Fruit fly (Drosophila melanogaster) whole organism, embryonic: ENCODE results near the gene CG34451.

Experiments
- Abd-B ChIP-seq: fragments of 200-800 bp; sonication (Bioruptor generic); optimal IDR thresholded peaks from 2 replicates; lab custom pipeline; 2018; ENCODE audit warnings: missing biosample characterization, mild to moderate bottlenecking, missing genetic modification characterization, moderate library complexity
- Adf1 ChIP-seq: fragments of 200-800 bp; sonication (Bioruptor generic); IDR thresholded peaks from 2 replicates; pipeline ENCODE4 v1.3.6; 2022; ENCODE audit warnings: missing biosample characterization, missing genetic modification characterization
- BEAF-32 ChIP-seq: fragments of 200-800 bp; sonication (Bioruptor generic); optimal IDR thresholded peaks from 3 replicates; lab custom pipeline; 2017; ENCODE audit warnings: missing biosample characterization, missing genetic modification characterization, mild to moderate bottlenecking, moderate library complexity, missing genetic modification reagents
- CG10654 ChIP-seq: fragments of 200-800 bp; sonication (Bioruptor generic); optimal IDR thresholded peaks from 2 replicates; lab custom pipeline; 2016; ENCODE audit warnings: missing biosample characterization, missing genetic modification characterization
- CG12299 ChIP-seq: fragments of 200-800 bp; sonication (Bioruptor generic); optimal IDR thresholded peaks from 2 replicates; lab custom pipeline; 2018; ENCODE audit warnings: missing biosample characterization, mild to moderate bottlenecking, missing genetic modification characterization
- CG12744 ChIP-seq: fragments of 200-800 bp; sonication (Bioruptor generic); optimal IDR thresholded peaks from 2 replicates; lab custom pipeline; 2016; ENCODE audit warnings: missing biosample characterization, missing genetic modification characterization
- CG13287 ChIP-seq: fragments of 200-800 bp; sonication (Bioruptor generic); IDR thresholded peaks from 2 replicates; pipeline ENCODE4 v1.3.6; 2022; ENCODE audit warnings: missing biosample characterization, missing genetic modification characterization; ENCODE audit not compliant: partially characterized antibody
- CG13624 ChIP-seq: fragments of 200-800 bp; sonication (Bioruptor generic); optimal IDR thresholded peaks from 2 replicates; lab custom pipeline; 2016; ENCODE audit warnings: missing biosample characterization, missing genetic modification characterization
- CG1529 ChIP-seq: fragments of 200-800 bp; sonication (Bioruptor generic); optimal IDR thresholded peaks from 3 replicates; lab custom pipeline; 2018; ENCODE audit warnings: missing biosample characterization, missing genetic modification characterization
- CG1647 ChIP-seq: fragments of 200-800 bp; sonication (Bioruptor generic); optimal IDR thresholded peaks from 3 replicates; lab custom pipeline; 2016; ENCODE audit warnings: missing biosample characterization, missing genetic modification characterization
- CG17186 ChIP-seq: fragments of 200-800 bp; sonication (Bioruptor generic); optimal IDR thresholded peaks from 3 replicates; lab custom pipeline; 2017; ENCODE audit warnings: missing biosample characterization, missing genetic modification reagents, missing genetic modification characterization
- CG17568 ChIP-seq: fragments of 200-800 bp; sonication (Bioruptor generic); optimal IDR thresholded peaks from 2 replicates; lab custom pipeline; 2018; ENCODE audit warnings: missing biosample characterization, mild to moderate bottlenecking, missing genetic modification characterization, moderate library complexity
- CG18262 ChIP-seq: fragments of 200-800 bp; optimal IDR thresholded peaks from 3 replicates; lab custom pipeline; 2019; ENCODE audit warnings: missing biosample characterization, mild to moderate bottlenecking, missing genetic modification characterization, moderate library complexity
- CG2202 ChIP-seq: fragments of 200-800 bp; sonication (Bioruptor generic); optimal IDR thresholded peaks from 2 replicates; lab custom pipeline; 2018; ENCODE audit warnings: missing biosample characterization, mild to moderate bottlenecking, missing genetic modification characterization
- CG32532 ChIP-seq: fragments of 200-800 bp; sonication (Bioruptor generic); IDR thresholded peaks from 2 replicates; pipeline ENCODE4 v1.3.6; 2022; ENCODE audit warnings: missing biosample characterization, missing genetic modification characterization
- CG3281 ChIP-seq: fragments of 200-800 bp; sonication (Bioruptor generic); optimal IDR thresholded peaks from 3 replicates; lab custom pipeline; 2017; ENCODE audit warnings: missing biosample characterization, mild to moderate bottlenecking, missing genetic modification characterization
- CG3847 ChIP-seq: fragments of 200-800 bp; sonication (Bioruptor generic); IDR thresholded peaks from 2 replicates; pipeline ENCODE4 v1.3.6; 2022; ENCODE audit warnings: missing biosample characterization, missing genetic modification characterization
- CG43689 ChIP-seq: fragments of 200-800 bp; sonication (Bioruptor generic); IDR thresholded peaks from 2 replicates; pipeline ENCODE4 v1.3.6; 2022; ENCODE audit warnings: missing biosample characterization, missing genetic modification characterization
- CG5953 ChIP-seq: fragments of 200-800 bp; sonication (Bioruptor generic); IDR thresholded peaks from 2 replicates; pipeline ENCODE4 v1.3.6; 2022; ENCODE audit warnings: missing biosample characterization, missing genetic modification characterization
- CoRest ChIP-seq: fragments of 200-800 bp; sonication (Bioruptor generic); optimal IDR thresholded peaks from 3 replicates; lab custom pipeline; 2018; ENCODE audit warnings: missing biosample characterization, mild to moderate bottlenecking, missing genetic modification characterization, moderate library complexity
- Dip3 ChIP-seq: fragments of 200-800 bp; sonication (Bioruptor generic); optimal IDR thresholded peaks from 3 replicates; lab custom pipeline; 2016; ENCODE audit warnings: missing biosample characterization, missing genetic modification characterization
- Dref ChIP-seq: fragments of 200-800 bp; sonication (Bioruptor generic); IDR thresholded peaks from 2 replicates; pipeline ENCODE4 v1.3.6; 2022; ENCODE audit warnings: missing biosample characterization, missing genetic modification characterization
- ERR ChIP-seq: fragments of 200-800 bp; sonication (Bioruptor generic); optimal IDR thresholded peaks from 2 replicates; lab custom pipeline; 2016; ENCODE audit warnings: missing biosample characterization, missing genetic modification characterization
- Hand ChIP-seq: fragments of 200-800 bp; sonication (Bioruptor generic); optimal IDR thresholded peaks from 2 replicates; lab custom pipeline; 2017; ENCODE audit warnings: mild to moderate bottlenecking, missing biosample characterization, missing genetic modification reagents, missing genetic modification characterization
- Meics ChIP-seq: fragments of 200-800 bp; sonication (Bioruptor generic); optimal IDR thresholded peaks from 2 replicates; lab custom pipeline; 2017; ENCODE audit warnings: missing biosample characterization, mild to moderate bottlenecking, missing genetic modification characterization
- Spps ChIP-seq: fragments of 200-800 bp; sonication (Bioruptor generic); optimal IDR thresholded peaks from 2 replicates; lab custom pipeline; 2018; ENCODE audit warnings: missing biosample characterization, mild to moderate bottlenecking, missing genetic modification characterization
- Xbp1 ChIP-seq: fragments of 200-800 bp; sonication (Bioruptor generic); optimal IDR thresholded peaks from 3 replicates; lab custom pipeline; 2016; ENCODE audit warnings: missing biosample characterization, mild to moderate bottlenecking, missing genetic modification characterization
- YL-1 ChIP-seq: fragments of 200-800 bp; sonication (Bioruptor generic); optimal IDR thresholded peaks from 3 replicates; lab custom pipeline; 2017; ENCODE audit warnings: missing biosample characterization, mild to moderate bottlenecking, missing genetic modification characterization
- fd102C ChIP-seq: fragments of 200-800 bp; sonication (Bioruptor generic); optimal IDR thresholded peaks from 2 replicates; lab custom pipeline; 2018; ENCODE audit warnings: missing biosample characterization, mild to moderate bottlenecking, missing genetic modification characterization, moderate library complexity
- gcm ChIP-seq: fragments of 200-800 bp; sonication (Bioruptor generic); optimal IDR thresholded peaks from 2 replicates; lab custom pipeline; 2019; ENCODE audit warnings: missing biosample characterization, mild to moderate bottlenecking, missing genetic modification characterization, moderate library complexity
- gsb ChIP-seq: fragments of 200-800 bp; sonication (Bioruptor generic); IDR thresholded peaks from 2 replicates; pipeline ENCODE4 v1.3.6; 2022; ENCODE audit warnings: missing biosample characterization, missing genetic modification characterization
- jumu ChIP-seq: fragments of 200-800 bp; sonication (Bioruptor generic); optimal IDR thresholded peaks from 3 replicates; lab custom pipeline; 2016; ENCODE audit warnings: missing biosample characterization, missing genetic modification characterization
- kni ChIP-seq: fragments of 200-800 bp; sonication (Bioruptor generic); optimal IDR thresholded peaks from 3 replicates; lab custom pipeline; 2017; ENCODE audit warnings: mild to moderate bottlenecking, missing biosample characterization, missing genetic modification reagents, missing genetic modification characterization
- lilli ChIP-seq: fragments of 200-800 bp; sonication (Bioruptor generic); optimal IDR thresholded peaks from 3 replicates; lab custom pipeline; 2016; ENCODE audit warnings: missing biosample characterization, missing genetic modification characterization
- mirr ChIP-seq: fragments of 200-800 bp; sonication (Bioruptor generic); optimal IDR thresholded peaks from 3 replicates; lab custom pipeline; 2018; ENCODE audit warnings: missing biosample characterization, mild to moderate bottlenecking, missing genetic modification characterization
- nerfin-2 ChIP-seq: fragments of 200-800 bp; sonication (Bioruptor generic); IDR thresholded peaks from 2 replicates; pipeline ENCODE4 v1.3.6; 2022; ENCODE audit warnings: missing biosample characterization, missing genetic modification characterization; ENCODE audit not compliant: partially characterized antibody
- pan ChIP-seq, 4 experiments: fragments of >200 bp in 3 of 4; fragments of 200-800 bp in 1 of 4; sonication (Bioruptor generic) in 1 of 4; optimal IDR thresholded peaks in 3 of 4; IDR thresholded peaks in 1 of 4; 2 replicates each; pipeline versions ENCODE4 v1.3.6 to Lab custom; 2017 to 2022; ENCODE audit warnings: missing biosample characterization in 2 of 4, missing genetic modification characterization in 2 of 4, mixed read lengths in 1 of 4
- pfk ChIP-seq: fragments of 200-800 bp; sonication (Bioruptor generic); optimal IDR thresholded peaks from 2 replicates; lab custom pipeline; 2018; ENCODE audit warnings: missing biosample characterization, mild to moderate bottlenecking, missing genetic modification characterization, moderate library complexity
- pita ChIP-seq: fragments of 200-800 bp; sonication (Bioruptor generic); optimal IDR thresholded peaks from 2 replicates; lab custom pipeline; 2017; ENCODE audit warnings: missing biosample characterization, mild to moderate bottlenecking, missing genetic modification characterization
- prd ChIP-seq, 3 experiments: fragments of >200 bp in 2 of 3; fragments of 200-800 bp in 1 of 3; sonication (Bioruptor generic) in 1 of 3; optimal IDR thresholded peaks in 2 of 3; IDR thresholded peaks in 1 of 3; 2 replicates in 2 of 3; 3 replicates in 1 of 3; pipeline versions ENCODE4 v1.3.6 to Lab custom; 2017 to 2022; ENCODE audit warnings: missing biosample characterization in 1 of 3, missing genetic modification characterization in 1 of 3
- rib ChIP-seq: fragments of 200-800 bp; sonication (Bioruptor generic); IDR thresholded peaks from 2 replicates; pipeline ENCODE4 v1.3.6; 2022; ENCODE audit warnings: missing biosample characterization, missing genetic modification characterization
- so ChIP-seq: fragments of 200-800 bp; sonication (Bioruptor generic); IDR thresholded peaks from 3 replicates; pipeline ENCODE4 v1.3.6; 2022; ENCODE audit warnings: missing biosample characterization, missing genetic modification characterization
- sqz ChIP-seq: fragments of 200-800 bp; sonication (Bioruptor generic); optimal IDR thresholded peaks from 3 replicates; lab custom pipeline; 2018; ENCODE audit warnings: missing biosample characterization, mild to moderate bottlenecking, missing genetic modification characterization
- ssp ChIP-seq: fragments of 200-800 bp; sonication (Bioruptor generic); IDR thresholded peaks from 2 replicates; pipeline ENCODE4 v1.3.6; 2022; ENCODE audit warnings: missing biosample characterization, missing genetic modification characterization
- ttk ChIP-seq: fragments of 200-800 bp; sonication (Bioruptor generic); IDR thresholded peaks from 2 replicates; pipeline ENCODE4 v2.1.2; 2022; ENCODE audit warnings: missing biosample characterization, missing genetic modification characterization
- unc-4 ChIP-seq: fragments of 200-800 bp; sonication (Bioruptor generic); IDR thresholded peaks from 2 replicates; pipeline ENCODE4 v1.3.6; 2022; ENCODE audit warnings: missing biosample characterization, missing genetic modification characterization; ENCODE audit not compliant: partially characterized antibody
- unpg ChIP-seq: fragments of 200-800 bp; sonication (Bioruptor generic); optimal IDR thresholded peaks from 3 replicates; lab custom pipeline; 2018; ENCODE audit warnings: missing biosample characterization, mild to moderate bottlenecking, missing genetic modification characterization, moderate library complexity
- wdn ChIP-seq: fragments of 200-800 bp; sonication (Bioruptor generic); IDR thresholded peaks from 2 replicates; pipeline ENCODE4 v1.3.6; 2022; ENCODE audit warnings: missing biosample characterization, missing genetic modification characterization

Gene CG34451

dm6 chr3L:15699626-15700337, 7.9 kb upstream of the CG34451 start, which contains the start of gene comm2 (continued):
- no peak for TF ChIP-seq Abd-B (GFP tag; lab: Kevin White, UChicago)
- no peak for TF ChIP-seq fd102C (GFP tag; lab: Kevin White, UChicago)
- no peak for TF ChIP-seq pan (optimal IDR thresholded peaks at IDR 0.05; lab: Kevin White, UChicago)
- TF ChIP-seq pan (GFP tag; optimal IDR thresholded peaks at IDR 0.05 in 1 of 2, IDR thresholded peaks at IDR 0.05 in 1 of 2): no peak
- no peak for TF ChIP-seq Spps (tag; lab: Kevin White, UChicago)
- TF ChIP-seq unc-4: no peak
- no peak for TF ChIP-seq pita (GFP tag; lab: Kevin White, UChicago)
- TF ChIP-seq ERR (GFP tag; lab: Kevin White, UChicago): no peak
- no peak for TF ChIP-seq BEAF-32 (GFP tag; lab: Kevin White, UChicago)
- TF ChIP-seq CG3847 (GFP tag; lab: Robert Waterston, UW): no peak
- no peak for TF ChIP-seq lilli (GFP tag; lab: Kevin White, UChicago)
- no peak for TF ChIP-seq Adf1
- TF ChIP-seq CG32532: no peak; the same call in 1 of the 2 replicates
- no peak for TF ChIP-seq CG17186
- TF ChIP-seq prd (optimal IDR thresholded peaks at IDR 0.05; lab: Kevin White, UChicago): no peak
- TF ChIP-seq prd (GFP tag; IDR thresholded peaks at IDR 0.05; lab: Robert Waterston, UW): no peak
- TF ChIP-seq mirr (GFP tag; lab: Kevin White, UChicago): no peak
- TF ChIP-seq gsb (GFP tag; lab: Robert Waterston, UW): no peak
- TF ChIP-seq Xbp1 (GFP tag; lab: Kevin White, UChicago): no peak
- TF ChIP-seq CG43689 (GFP tag; lab: Robert Waterston, UW): no peak
- TF ChIP-seq CoRest (tag; lab: Kevin White, UChicago): no peak
- no peak for TF ChIP-seq YL-1 (GFP tag; lab: Kevin White, UChicago)
- TF ChIP-seq CG12299: no peak
- no peak for TF ChIP-seq wdn (GFP tag; lab: Robert Waterston, UW)
- TF ChIP-seq kni (GFP tag; lab: Kevin White, UChicago): peak; percentile 89
- no peak for TF ChIP-seq CG5953
- TF ChIP-seq ssp (GFP tag; lab: Robert Waterston, UW): no peak
- peak; percentile 12 for TF ChIP-seq CG2202
- no peak for TF ChIP-seq CG17568 (GFP tag; lab: Kevin White, UChicago)
- no peak for TF ChIP-seq CG1647 (GFP tag; lab: Kevin White, UChicago)
- TF ChIP-seq ttk (GFP tag; lab: Robert Waterston, UW): no peak
- no peak for TF ChIP-seq rib
- no peak for TF ChIP-seq CG3281 (GFP tag; lab: Kevin White, UChicago)
- TF ChIP-seq unpg (GFP tag; lab: Kevin White, UChicago): no peak
- TF ChIP-seq gcm: peak; percentile 8
- TF ChIP-seq Meics (GFP tag; lab: Kevin White, UChicago): no peak
- TF ChIP-seq CG12744: no peak
- no peak for TF ChIP-seq jumu (GFP tag; lab: Kevin White, UChicago)
- TF ChIP-seq sqz: no peak
- TF ChIP-seq CG10654 (GFP tag; lab: Kevin White, UChicago): no peak
- 0 out of 2 replicates have a peak, but pooled peaks have one; percentile 20 for TF ChIP-seq nerfin-2 (GFP tag; lab: Robert Waterston, UW)
- TF ChIP-seq Dip3: no peak
- TF ChIP-seq Hand (GFP tag; lab: Kevin White, UChicago): no peak
- TF ChIP-seq so (GFP tag; lab: Robert Waterston, UW): peak; percentile 46; the same call in 2 of the 3 replicates
- TF ChIP-seq CG13624 (GFP tag; lab: Kevin White, UChicago): no peak
- TF ChIP-seq pfk: peak; percentile 50
- peak; percentile 45; the same call in 1 of the 2 replicates for TF ChIP-seq CG13287 (GFP tag; lab: Robert Waterston, UW)
- no peak for TF ChIP-seq CG1529 (GFP tag; lab: Kevin White, UChicago)
- TF ChIP-seq CG18262 (tag; lab: Kevin White, UChicago): no peak
- TF ChIP-seq Dref (GFP tag; lab: Robert Waterston, UW): no peak
